Worm (Caenorhabditis elegans) whole organism, L4 larva: ENCODE results near the gene Y59A8B.21.

Experiments used
- ceh-28 ChIP-seq: fragments of 150-350 bp; optimal IDR thresholded peaks from 2 replicates; lab custom pipeline; 2014; ENCODE audit warnings: missing biosample characterization, missing genetic modification reagents, missing genetic modification characterization
- daf-12 ChIP-seq: fragments of 150-350 bp; optimal IDR thresholded peaks from 2 replicates; lab custom pipeline; 2014; ENCODE audit warnings: missing biosample characterization, missing genetic modification reagents, missing genetic modification characterization
- lin-29 ChIP-seq: fragments of 200-800 bp; sonication (Bioruptor generic); IDR thresholded peaks from 2 replicates; pipeline ENCODE4 v1.3.6; 2022; ENCODE audit warnings: missing genetic modification reagents, missing genetic modification characterization, missing compliant biosample characterization
- rbr-2 ChIP-seq: sonication (generic microtip); optimal IDR thresholded peaks from 2 replicates; lab custom pipeline; 2016; ENCODE audit warnings: missing genotype, missing genetic modification characterization, missing compliant biosample characterization
- snpc-4 ChIP-seq: fragments of 150-350 bp; optimal IDR thresholded peaks from 2 replicates; lab custom pipeline; 2014; ENCODE audit warnings: missing biosample characterization, missing genetic modification characterization
- zag-1 ChIP-seq: fragments of 150-350 bp; optimal IDR thresholded peaks from 2 replicates; lab custom pipeline; 2014; ENCODE audit warnings: missing biosample characterization, missing genetic modification characterization

- TF ChIP-seq lin-29 (GFP tag; lab: Robert Waterston, UW), result no peak
- TF ChIP-seq rbr-2 (tag; lab: Kevin White, UChicago), result no peak
- TF ChIP-seq zag-1 (tag; lab: Kevin White, UChicago), result no peak
- no peak for TF ChIP-seq daf-12
- TF ChIP-seq snpc-4 (tag; lab: Kevin White, UChicago), result no peak
- TF ChIP-seq ceh-28, result no peak
Observed at ce11 chrV:17947266-17947665, 38.8 kb upstream of the Y59A8B.21 start.
